Fruit fly (Drosophila melanogaster): ENCODE measurements around the gene Hinfp.

- no peak for TF ChIP-seq CG8478 (optimal IDR thresholded peaks at IDR 0.05)
- TF ChIP-seq usp (GFP tag; optimal IDR thresholded peaks at IDR 0.05), result no peak
- TF ChIP-seq Dll (optimal IDR thresholded peaks at IDR 0.05), result no peak
- TF ChIP-seq psq (optimal IDR thresholded peaks at IDR 0.05), result no peak
- TF ChIP-seq pan (optimal IDR thresholded peaks at IDR 0.05), result no peak
- no peak for TF ChIP-seq EcR (GFP tag; optimal IDR thresholded peaks at IDR 0.05)
Measured at dm6 chrX:590479-590878, 34.9 kb upstream of the Hinfp start.
